Worm (Caenorhabditis elegans) whole organism, L4/young adult: Measurements from ENCODE around the gene M03C11.3.
A peak's percentile ranks its signal among the peaks of the same experiment; 100 is the strongest.

Experiments
- W03F9.2 ChIP-seq: fragments of 150-350 bp; optimal IDR thresholded peaks from 2 replicates; lab custom pipeline; 2014; ENCODE audit warnings: missing biosample characterization, missing genetic modification characterization
- dao-5 ChIP-seq: sonication (generic microtip); optimal IDR thresholded peaks from 2 replicates; lab custom pipeline; 2016; ENCODE audit warnings: missing genotype, missing genetic modification characterization, moderate library complexity, missing compliant biosample characterization
- him-1 ChIP-seq: sonication (generic microtip); optimal IDR thresholded peaks from 2 replicates; lab custom pipeline; 2016; ENCODE audit warnings: missing genotype, missing genetic modification reagents, missing genetic modification characterization, missing compliant biosample characterization

M03C11.3 gene

ce11 chrIII:10383804-10384203 lies 21.1 kb upstream of the M03C11.3 start:
- TF ChIP-seq W03F9.2 (tag; lab: Kevin White, UChicago) (no peak), him-1 (tag; lab: Kevin White, UChicago) (no peak), dao-5 (tag; lab: Kevin White, UChicago) (no peak)

ce11 chrIII:10386476-10386875 lies 18.4 kb upstream of the M03C11.3 start, which contains the start of gene C38H2.3:
Gene C38H2.3, minus strand, starts transcription at chrIII:10386576.
- TF ChIP-seq W03F9.2 (tag; lab: Kevin White, UChicago) (no peak), dao-5 (tag; lab: Kevin White, UChicago) (no peak), him-1 (tag; lab: Kevin White, UChicago) (no peak)

ce11 chrIII:10389608-10390007 lies 15.3 kb upstream of the M03C11.3 start:
- TF ChIP-seq him-1 (tag; lab: Kevin White, UChicago) (no peak), dao-5 (tag; lab: Kevin White, UChicago) (no peak), W03F9.2 (tag; lab: Kevin White, UChicago) (no peak)

ce11 chrIII:10391628-10392027 lies 13.2 kb upstream of the M03C11.3 start, which contains the start of gene M03C11.9:
Gene M03C11.9, minus strand, starts transcription at chrIII:10391728.
- TF ChIP-seq W03F9.2 (tag; lab: Kevin White, UChicago) (no peak), dao-5 (tag; lab: Kevin White, UChicago) (no peak), him-1 (tag; lab: Kevin White, UChicago) (no peak)

ce11 chrIII:10395990-10396389 lies 8.9 kb upstream of the M03C11.3 start, which contains the start of gene M03C11.1:
Gene M03C11.1, minus strand, starts transcription at chrIII:10396090.
- TF ChIP-seq W03F9.2 (tag; lab: Kevin White, UChicago) (no peak), him-1 (tag; lab: Kevin White, UChicago) (no peak), dao-5 (tag; lab: Kevin White, UChicago) (no peak)

ce11 chrIII:10396891-10397502 lies 7.9 kb upstream of the M03C11.3 start:
- TF ChIP-seq dao-5 (tag; lab: Kevin White, UChicago) (no peak), W03F9.2 (tag; lab: Kevin White, UChicago) (no peak), him-1 (tag; lab: Kevin White, UChicago) (no peak)

ce11 chrIII:10398919-10399318 lies 6.0 kb upstream of the M03C11.3 start:
- TF ChIP-seq him-1 (tag; lab: Kevin White, UChicago): peak; percentile 22
- TF ChIP-seq dao-5 (tag; lab: Kevin White, UChicago): no peak
- TF ChIP-seq W03F9.2 (tag; lab: Kevin White, UChicago): no peak

- TF ChIP-seq dao-5 (tag; lab: Kevin White, UChicago) (no peak), him-1 (tag; lab: Kevin White, UChicago) (peak; percentile 90), W03F9.2 (tag; lab: Kevin White, UChicago) (peak; percentile 91)
Measured at ce11 chrIII:10407198-10407663, 2.4 kb downstream of the M03C11.3 start, which contains the start of gene hat-1. Gene hat-1, minus strand, starts transcription at chrIII:10407248.

- no peak for TF ChIP-seq W03F9.2 (tag; lab: Kevin White, UChicago)
- no peak for TF ChIP-seq dao-5 (tag; lab: Kevin White, UChicago)
- TF ChIP-seq him-1 (tag; lab: Kevin White, UChicago): no peak
Measured at ce11 chrIII:10415822-10416221, 11.0 kb downstream of the M03C11.3 start, which contains the start of gene ymel-1. Gene ymel-1, plus strand, starts transcription at chrIII:10416139.

- TF ChIP-seq him-1 (tag; lab: Kevin White, UChicago) (no peak), W03F9.2 (tag; lab: Kevin White, UChicago) (no peak), dao-5 (tag; lab: Kevin White, UChicago) (no peak)
Measured at ce11 chrIII:10421680-10422079, 16.8 kb downstream of the M03C11.3 start.

- TF ChIP-seq dao-5 (tag; lab: Kevin White, UChicago): no peak
- no peak for TF ChIP-seq W03F9.2 (tag; lab: Kevin White, UChicago)
- no peak for TF ChIP-seq him-1 (tag; lab: Kevin White, UChicago)
Measured at ce11 chrIII:10423906-10424305, 19.0 kb downstream of the M03C11.3 start, which contains the start of gene M03C11.6. Gene M03C11.6, minus strand, starts transcription at chrIII:10424006.

- TF ChIP-seq W03F9.2 (tag; lab: Kevin White, UChicago) (no peak), dao-5 (tag; lab: Kevin White, UChicago) (no peak), him-1 (tag; lab: Kevin White, UChicago) (no peak)
Measured at ce11 chrIII:10427882-10428281, 23.0 kb downstream of the M03C11.3 start, which contains the start of gene prp-3. Gene prp-3, minus strand, starts transcription at chrIII:10427982.

- peak; percentile 2 for TF ChIP-seq him-1 (tag; lab: Kevin White, UChicago)
- TF ChIP-seq W03F9.2 (tag; lab: Kevin White, UChicago): no peak
- no peak for TF ChIP-seq dao-5 (tag; lab: Kevin White, UChicago)
Measured at ce11 chrIII:10432104-10432503, 27.2 kb downstream of the M03C11.3 start.
